Fruit fly (Drosophila melanogaster): ENCODE data around the gene CG5890.

The CG5890 gene

DNA sequence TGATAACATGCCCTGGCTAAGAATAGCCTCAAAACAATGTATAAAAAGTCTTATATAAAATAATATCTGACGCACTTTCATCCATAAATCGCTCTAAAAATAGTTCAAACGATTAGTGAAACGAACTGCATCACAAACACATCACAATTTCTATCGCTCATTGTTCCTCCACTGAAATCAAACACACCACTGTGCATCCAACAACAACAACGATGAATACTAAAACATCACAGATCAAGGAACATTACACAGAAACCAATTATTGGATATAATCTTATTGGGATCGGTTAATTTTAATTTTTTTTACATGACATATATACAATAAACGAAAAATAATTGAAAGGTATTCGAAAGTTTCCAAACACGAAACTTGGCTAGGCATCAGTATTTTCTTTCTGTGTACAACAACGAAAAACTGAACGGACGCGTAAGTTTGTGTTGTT lies 23.4 kb downstream of the CG5890 start:
- TF ChIP-seq CG11762 (GFP tag; optimal IDR thresholded peaks at IDR 0.05; ENCODE audit: insufficient read depth) (peak; percentile 10), Sox14 (GFP tag; optimal IDR thresholded peaks at IDR 0.05) (peak; percentile 44), salr (GFP tag; optimal IDR thresholded peaks at IDR 0.05) (peak in 1 of 2 experiments; percentile 65), vri (GFP tag; optimal IDR thresholded peaks at IDR 0.05) (no peak), CG8632 (GFP tag; optimal IDR thresholded peaks at IDR 0.05) (peak; percentile 14), pdm3 (GFP tag; optimal IDR thresholded peaks at IDR 0.05) (peak; percentile 61), Met (GFP tag; optimal IDR thresholded peaks at IDR 0.05) (peak; percentile 22), Blimp-1 (GFP tag; optimal IDR thresholded peaks at IDR 0.05) (no peak), dsx (GFP tag; optimal IDR thresholded peaks at IDR 0.05; ENCODE audit: poor library complexity, severe bottlenecking) (peak; percentile 11), CG3919 (GFP tag; optimal IDR thresholded peaks at IDR 0.05) (peak; percentile 48), CG11294 (GFP tag; IDR thresholded peaks at IDR 0.05) (0 out of 2 replicates have a peak, but pooled peaks have one; percentile 51), CG6163 (GFP tag; IDR thresholded peaks at IDR 0.05) (no peak), fd85E (GFP tag; optimal IDR thresholded peaks at IDR 0.05) (no peak), CG6276 (GFP tag; optimal IDR thresholded peaks at IDR 0.05) (peak; percentile 62), CG6792 (GFP tag; optimal IDR thresholded peaks at IDR 0.05) (no peak), svp (GFP tag) (peak; percentile 68), net (GFP tag; optimal IDR thresholded peaks at IDR 0.05) (peak; percentile 22), CG4318 (GFP tag; optimal IDR thresholded peaks at IDR 0.05) (peak; percentile 58), acj6 (GFP tag; optimal IDR thresholded peaks at IDR 0.05) (peak; percentile 39), esn (GFP tag; optimal IDR thresholded peaks at IDR 0.05) (peak; percentile 28), achi (GFP tag; optimal IDR thresholded peaks at IDR 0.05) (peak; percentile 48), Hr39 (GFP tag; optimal IDR thresholded peaks at IDR 0.05) (peak; percentile 36), Smox (GFP tag; optimal IDR thresholded peaks at IDR 0.05) (peak; percentile 17), CG15336 (GFP tag; IDR thresholded peaks at IDR 0.05) (peak; percentile 83), OdsH (GFP tag; optimal IDR thresholded peaks at IDR 0.05) (peak; percentile 53), Eip78C (GFP tag) (peak; percentile 79), cyc (GFP tag; optimal IDR thresholded peaks at IDR 0.05) (peak; percentile 3), Lpt (GFP tag; optimal IDR thresholded peaks at IDR 0.05) (peak; percentile 17), CG31627 (GFP tag; optimal IDR thresholded peaks at IDR 0.05) (peak; percentile 3), Hr4 (GFP tag; optimal IDR thresholded peaks at IDR 0.05) (peak; percentile 79), Eip75B (GFP tag; optimal IDR thresholded peaks at IDR 0.05) (no peak), CG8119 (GFP tag; IDR thresholded peaks at IDR 0.05) (peak; percentile 78; the same call in 2 of the 3 replicates), spab (GFP tag; optimal IDR thresholded peaks at IDR 0.05) (no peak), Gug (GFP tag; IDR thresholded peaks at IDR 0.05) (peak; percentile 70), Ets96B (tag; optimal IDR thresholded peaks at IDR 0.05) (no peak), lz (GFP tag; optimal IDR thresholded peaks at IDR 0.05) (no peak), fd59A (GFP tag; optimal IDR thresholded peaks at IDR 0.05) (no peak), CG32006 (GFP tag; optimal IDR thresholded peaks at IDR 0.05) (peak; percentile 78), CG10669 (GFP tag; optimal IDR thresholded peaks at IDR 0.05) (peak; percentile 20), Sox102F (GFP tag; optimal IDR thresholded peaks at IDR 0.05) (peak; percentile 29)

DNA sequence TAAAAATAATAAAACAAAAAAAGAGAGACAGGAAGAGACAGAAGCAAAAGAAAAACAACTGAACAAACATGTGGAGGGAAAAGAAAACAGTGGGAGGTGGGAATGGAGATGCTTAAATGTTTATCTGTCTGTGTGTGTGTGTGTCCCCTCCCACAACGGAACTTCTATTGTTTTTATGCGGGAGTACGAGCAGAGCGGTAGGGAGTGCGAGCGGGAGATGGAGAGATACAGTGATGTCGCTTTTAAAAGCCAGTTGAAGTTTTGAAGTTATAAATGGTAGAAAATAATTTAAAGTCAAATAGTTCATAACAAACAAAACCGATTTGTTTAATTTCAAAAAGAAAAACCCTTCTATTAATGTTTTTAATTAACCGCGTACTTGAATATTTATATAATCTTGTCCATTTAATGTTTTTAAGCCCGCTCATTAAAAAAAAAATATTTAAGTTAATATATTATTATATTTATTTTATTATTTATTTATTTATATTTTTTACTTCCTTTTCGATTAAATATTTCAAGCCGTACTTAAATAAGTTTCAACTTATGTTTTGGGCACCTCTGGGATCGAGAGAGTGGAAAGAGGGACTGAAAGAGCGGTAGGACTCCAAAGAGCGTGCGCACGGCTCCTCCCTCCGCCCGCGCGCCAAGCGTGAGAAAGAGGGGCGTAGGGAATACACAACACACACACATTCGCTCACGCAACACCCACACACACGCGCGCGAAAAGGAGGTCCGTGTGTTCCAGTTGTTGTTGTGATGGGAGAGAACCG lies 24.4 kb downstream of the CG5890 start:
- TF ChIP-seq CG11762 (GFP tag; optimal IDR thresholded peaks at IDR 0.05; ENCODE audit: insufficient read depth), result peak; percentile 22
- no peak for TF ChIP-seq CG6808 (GFP tag; optimal IDR thresholded peaks at IDR 0.05)
- peak; percentile 12 for TF ChIP-seq vri (GFP tag; optimal IDR thresholded peaks at IDR 0.05)
- TF ChIP-seq CG34406 (GFP tag; optimal IDR thresholded peaks at IDR 0.05), result peak; percentile 64
- TF ChIP-seq esn (GFP tag; optimal IDR thresholded peaks at IDR 0.05), result peak; percentile 53
- peak; percentile 70 for TF ChIP-seq CG15336 (GFP tag; IDR thresholded peaks at IDR 0.05)
- TF ChIP-seq dac (GFP tag; optimal IDR thresholded peaks at IDR 0.05), result no peak
- TF ChIP-seq CG6163 (GFP tag; IDR thresholded peaks at IDR 0.05), result peak; percentile 18; the same call in 1 of the 3 replicates
- TF ChIP-seq topi (GFP tag; optimal IDR thresholded peaks at IDR 0.05), result peak; percentile 50
- TF ChIP-seq eg (GFP tag; IDR thresholded peaks at IDR 0.05), result no peak
- TF ChIP-seq CG8632 (GFP tag; optimal IDR thresholded peaks at IDR 0.05), result peak; percentile 57
- TF ChIP-seq acj6 (GFP tag; optimal IDR thresholded peaks at IDR 0.05), result peak; percentile 24
- TF ChIP-seq OdsH (GFP tag; optimal IDR thresholded peaks at IDR 0.05), result peak; percentile 41
- peak; percentile 66 for TF ChIP-seq CG10631 (GFP tag; optimal IDR thresholded peaks at IDR 0.05)
- no peak for TF ChIP-seq fd85E (GFP tag; optimal IDR thresholded peaks at IDR 0.05)
- peak; percentile 35 for TF ChIP-seq Eip75B (GFP tag; optimal IDR thresholded peaks at IDR 0.05)
- TF ChIP-seq CG6276 (GFP tag; optimal IDR thresholded peaks at IDR 0.05), result peak; percentile 21
- TF ChIP-seq salr (GFP tag; optimal IDR thresholded peaks at IDR 0.05), result peak in 1 of 2 experiments; percentile 55
- peak; percentile 52 for TF ChIP-seq Lpt (GFP tag; optimal IDR thresholded peaks at IDR 0.05)
- no peak for TF ChIP-seq CG8319 (GFP tag; optimal IDR thresholded peaks at IDR 0.05)
- peak; percentile 28 for TF ChIP-seq CG10669 (GFP tag; optimal IDR thresholded peaks at IDR 0.05)
- no peak for TF ChIP-seq CG11294 (GFP tag; IDR thresholded peaks at IDR 0.05)
- no peak for TF ChIP-seq CG1621 (tag; optimal IDR thresholded peaks at IDR 0.05)
- TF ChIP-seq pdm3 (GFP tag; optimal IDR thresholded peaks at IDR 0.05), result peak; percentile 15

Measured in whole organism, prepupa.